Worm (Caenorhabditis elegans): ENCODE results near the gene ZK1055.4.

Gene ZK1055.4

ce11 chrV:6602556-6603062, 20.7 kb downstream of the ZK1055.4 start, which contains the start of gene ZK1055.6:
Gene ZK1055.6 (minus strand): TSS chrV:6602606.
- no peak for TF ChIP-seq ets-7 (tag; optimal IDR thresholded peaks at IDR 0.05)
- no peak for TF ChIP-seq B0310.2 (tag; optimal IDR thresholded peaks at IDR 0.05)
- TF ChIP-seq F13C5.2 (tag; optimal IDR thresholded peaks at IDR 0.05), result no peak

ce11 chrV:6605275-6605674, 23.4 kb downstream of the ZK1055.4 start, which contains the start of gene ZK1055.7:
Gene ZK1055.7 (minus strand): TSS chrV:6605375.
- no peak for TF ChIP-seq aly-1 (tag; optimal IDR thresholded peaks at IDR 0.05)
- no peak for TF ChIP-seq tbx-37 (GFP tag; conservative IDR thresholded peaks at IDR 0.05)
- TF ChIP-seq flt-1 (GFP tag; IDR thresholded peaks at IDR 0.05), result no peak
- TF ChIP-seq ama-1 (optimal IDR thresholded peaks at IDR 0.05), result no peak

ce11 chrV:6606197-6606596, 24.3 kb downstream of the ZK1055.4 start:
- no peak for TF ChIP-seq hmbx-1 (tag; optimal IDR thresholded peaks at IDR 0.05)
- TF ChIP-seq B0310.2 (tag; optimal IDR thresholded peaks at IDR 0.05), result no peak
- TF ChIP-seq sea-1 (GFP tag; conservative IDR thresholded peaks at IDR 0.05), result no peak
- no peak for TF ChIP-seq aly-1 (tag; optimal IDR thresholded peaks at IDR 0.05)

- no peak for TF ChIP-seq scrt-1 (GFP tag; IDR thresholded peaks at IDR 0.05)
- no peak for TF ChIP-seq hmg-4 (GFP tag; optimal IDR thresholded peaks at IDR 0.05)
- TF ChIP-seq aly-1 (tag; optimal IDR thresholded peaks at IDR 0.05), result no peak
- TF ChIP-seq B0310.2 (tag; optimal IDR thresholded peaks at IDR 0.05), result no peak
- no peak for TF ChIP-seq pes-1 (GFP tag; IDR thresholded peaks at IDR 0.05)
- TF ChIP-seq hnd-1 (tag; optimal IDR thresholded peaks at IDR 0.05), result no peak
- TF ChIP-seq ama-1 (optimal IDR thresholded peaks at IDR 0.05), result no peak
- no peak for TF ChIP-seq flt-1 (GFP tag; IDR thresholded peaks at IDR 0.05)
- TF ChIP-seq sea-1 (GFP tag; conservative IDR thresholded peaks at IDR 0.05), result no peak
- TF ChIP-seq tbx-37 (GFP tag; conservative IDR thresholded peaks at IDR 0.05), result no peak
- TF ChIP-seq F13C5.2 (tag; optimal IDR thresholded peaks at IDR 0.05), result no peak
- TF ChIP-seq tbx-11 (GFP tag; IDR thresholded peaks at IDR 0.05), result no peak
- no peak for TF ChIP-seq hmbx-1 (tag; optimal IDR thresholded peaks at IDR 0.05)
- no peak for TF ChIP-seq ets-7 (tag; optimal IDR thresholded peaks at IDR 0.05)
- TF ChIP-seq tra-4 (tag; optimal IDR thresholded peaks at IDR 0.05), result no peak
- no peak for TF ChIP-seq ceh-13 (GFP tag; optimal IDR thresholded peaks at IDR 0.05)
- no peak for TF ChIP-seq ceh-36 (tag; optimal IDR thresholded peaks at IDR 0.05)
These were observed 29.2 kb downstream of the ZK1055.4 start, which contains the start of gene gon-14 for ce11 chrV:6611058-6611457. Gene gon-14 (minus strand): TSS chrV:6611158.

ce11 chrV:6611504-6611903, 29.6 kb downstream of the ZK1055.4 start:
- TF ChIP-seq flt-1 (GFP tag; IDR thresholded peaks at IDR 0.05) (no peak), tbx-11 (GFP tag; IDR thresholded peaks at IDR 0.05) (no peak), ama-1 (optimal IDR thresholded peaks at IDR 0.05) (no peak), ceh-36 (tag; optimal IDR thresholded peaks at IDR 0.05) (no peak)

- TF ChIP-seq tbx-37 (GFP tag; conservative IDR thresholded peaks at IDR 0.05), result no peak
- TF ChIP-seq B0310.2 (tag; optimal IDR thresholded peaks at IDR 0.05), result no peak
- TF ChIP-seq tbx-11 (GFP tag; IDR thresholded peaks at IDR 0.05), result no peak
- TF ChIP-seq hmg-4 (GFP tag; optimal IDR thresholded peaks at IDR 0.05), result no peak
- no peak for TF ChIP-seq ama-1 (optimal IDR thresholded peaks at IDR 0.05)
These were observed 32.4 kb downstream of the ZK1055.4 start, which contains the start of gene cpr-4 for ce11 chrV:6614152-6614734. Gene cpr-4 (plus strand): TSS chrV:6614674.

- TF ChIP-seq ceh-13 (GFP tag; optimal IDR thresholded peaks at IDR 0.05) (no peak), hmg-4 (GFP tag; optimal IDR thresholded peaks at IDR 0.05) (no peak), F13C5.2 (tag; optimal IDR thresholded peaks at IDR 0.05) (no peak), aly-1 (tag; optimal IDR thresholded peaks at IDR 0.05) (no peak), ama-1 (optimal IDR thresholded peaks at IDR 0.05) (no peak), flt-1 (GFP tag; IDR thresholded peaks at IDR 0.05) (no peak), B0310.2 (tag; optimal IDR thresholded peaks at IDR 0.05) (no peak), ceh-36 (tag; optimal IDR thresholded peaks at IDR 0.05) (no peak), scrt-1 (GFP tag; IDR thresholded peaks at IDR 0.05) (no peak), hmbx-1 (tag; optimal IDR thresholded peaks at IDR 0.05) (no peak), ets-7 (tag; optimal IDR thresholded peaks at IDR 0.05) (no peak), sea-1 (GFP tag; conservative IDR thresholded peaks at IDR 0.05) (no peak)
These were observed 33.1 kb downstream of the ZK1055.4 start for ce11 chrV:6614968-6615367.

ce11 chrV:6616294-6616693, 34.4 kb downstream of the ZK1055.4 start:
- TF ChIP-seq sea-1 (GFP tag; conservative IDR thresholded peaks at IDR 0.05) (no peak), pes-1 (GFP tag; IDR thresholded peaks at IDR 0.05) (no peak), ceh-36 (tag; optimal IDR thresholded peaks at IDR 0.05) (no peak), ama-1 (optimal IDR thresholded peaks at IDR 0.05) (no peak), flt-1 (GFP tag; IDR thresholded peaks at IDR 0.05) (no peak), tbx-11 (GFP tag; IDR thresholded peaks at IDR 0.05) (no peak), hmg-4 (GFP tag; optimal IDR thresholded peaks at IDR 0.05) (no peak), tra-4 (tag; optimal IDR thresholded peaks at IDR 0.05) (no peak), ceh-13 (GFP tag; optimal IDR thresholded peaks at IDR 0.05) (no peak), aly-1 (tag; optimal IDR thresholded peaks at IDR 0.05) (no peak), tbx-37 (GFP tag; conservative IDR thresholded peaks at IDR 0.05) (no peak), scrt-1 (GFP tag; IDR thresholded peaks at IDR 0.05) (no peak), F13C5.2 (tag; optimal IDR thresholded peaks at IDR 0.05) (no peak), ets-7 (tag; optimal IDR thresholded peaks at IDR 0.05) (no peak), hmbx-1 (tag; optimal IDR thresholded peaks at IDR 0.05) (no peak)
